Worm (Caenorhabditis elegans) whole organism, L4 larva: ENCODE measurements around the gene Y42G9A.2.

Experiments
- dmd-6 ChIP-seq: fragments of 200-800 bp; sonication (Bioruptor generic); IDR thresholded peaks from 2 replicates; pipeline ENCODE4 v1.3.6; 2022; ENCODE audit warnings: missing genetic modification reagents, missing genetic modification characterization, missing compliant biosample characterization
- lir-3 ChIP-seq: sonication (generic microtip); optimal IDR thresholded peaks from 2 replicates; lab custom pipeline; 2016; ENCODE audit warnings: mild to moderate bottlenecking, missing genetic modification characterization, missing compliant biosample characterization
- nhr-76 ChIP-seq: fragments of 150-350 bp; optimal IDR thresholded peaks from 2 replicates; lab custom pipeline; 2014; ENCODE audit warnings: missing biosample characterization, missing genetic modification characterization
- snpc-1.2 ChIP-seq: fragments of 200-800 bp; sonication (Bioruptor generic); IDR thresholded peaks from 2 replicates; pipeline ENCODE4 v1.3.6; 2022; ENCODE audit warnings: missing genetic modification reagents, missing genetic modification characterization, missing compliant biosample characterization
- unc-130 ChIP-seq: sonication (generic microtip); optimal IDR thresholded peaks from 2 replicates; lab custom pipeline; 2016; ENCODE audit warnings: missing genetic modification reagents, missing genetic modification characterization, missing compliant biosample characterization
- unc-39 ChIP-seq: sonication (generic microtip); optimal IDR thresholded peaks from 2 replicates; lab custom pipeline; 2017; ENCODE audit warnings: missing biosample characterization, missing genetic modification characterization
- unc-62 ChIP-seq, 3 experiments: fragments of 150-350 bp in 1 of 3; sonication (generic microtip); optimal IDR thresholded peaks in 2 of 3; peaks in 1 of 3; 1 replicate in 1 of 3; 2 replicates in 2 of 3; lab custom pipeline; 2014 to 2017; ENCODE audit warnings: missing biosample characterization in 3 of 3, missing genetic modification characterization in 3 of 3, missing genetic modification reagents in 3 of 3, missing genotype in 1 of 3
- ztf-11 ChIP-seq: fragments of 150-350 bp; optimal IDR thresholded peaks from 2 replicates; lab custom pipeline; 2014; ENCODE audit warnings: missing biosample characterization, missing genetic modification characterization

- TF ChIP-seq lir-3 (tag; lab: Kevin White, UChicago): no peak
- TF ChIP-seq unc-130 (GFP tag; lab: Kevin White, UChicago): no peak
- TF ChIP-seq snpc-1.2: no peak
- TF ChIP-seq unc-39: no peak
- TF ChIP-seq unc-62 (GFP tag; optimal IDR thresholded peaks at IDR 0.05 in 1 of 2; lab: Kevin White, UChicago): peak in 1 of 2 experiments; percentile 90
- TF ChIP-seq unc-62 (tag; optimal IDR thresholded peaks at IDR 0.05; lab: Kevin White, UChicago): no peak
- peak; percentile 49 for TF ChIP-seq dmd-6 (GFP tag; lab: Robert Waterston, UW)
- TF ChIP-seq nhr-76: no peak
- TF ChIP-seq ztf-11 (tag; lab: Kevin White, UChicago): no peak
Measured at ce11 chrIII:6137431-6137830, 10.6 kb upstream of the Y42G9A.2 start.
